Worm (Caenorhabditis elegans) whole organism, L1 larva: ENCODE data around the gene oac-3.

Experiments used
- ama-1 ChIP-seq: fragments of 150-350 bp; optimal IDR thresholded peaks from 2 replicates; lab custom pipeline; 2014
- ceh-63 ChIP-seq: fragments of 200-800 bp; sonication (Bioruptor generic); optimal IDR thresholded peaks from 2 replicates; lab custom pipeline; 2018; ENCODE audit warnings: mild to moderate bottlenecking, missing genetic modification characterization, missing compliant biosample characterization
- ceh-82 ChIP-seq, 3 experiments: fragments of 150-350 bp in 1 of 3; sonication (generic microtip) in 2 of 3; optimal IDR thresholded peaks; 2 replicates each; lab custom pipeline; 2014 to 2017; ENCODE audit warnings: missing biosample characterization in 3 of 3, missing genetic modification characterization in 3 of 3
- egl-27 ChIP-seq, 2 experiments: fragments of 150-350 bp in 1 of 2; sonication (generic microtip); optimal IDR thresholded peaks; 3 replicates each; lab custom pipeline; 2017 to 2018; ENCODE audit warnings: missing biosample characterization in 2 of 2, missing genetic modification characterization in 2 of 2, missing genetic modification reagents in 2 of 2
- hlh-4 ChIP-seq: sonication (generic microtip); optimal IDR thresholded peaks from 2 replicates; lab custom pipeline; 2016; ENCODE audit warnings: mild to moderate bottlenecking, missing genetic modification characterization, missing compliant biosample characterization
- lin-13 ChIP-seq: fragments of 150-350 bp; optimal IDR thresholded peaks from 2 replicates; lab custom pipeline; 2014; ENCODE audit warnings: missing biosample characterization, missing genetic modification reagents, missing genetic modification characterization
- nhr-28 ChIP-seq: fragments of 150-350 bp; optimal IDR thresholded peaks from 2 replicates; lab custom pipeline; 2014; ENCODE audit warnings: missing biosample characterization, missing genetic modification characterization
- nhr-76 ChIP-seq: sonication (generic microtip); optimal IDR thresholded peaks from 2 replicates; lab custom pipeline; 2017; ENCODE audit warnings: missing biosample characterization, missing genetic modification characterization
- pqm-1 ChIP-seq: sonication (generic microtip); optimal IDR thresholded peaks from 3 replicates; lab custom pipeline; 2017; ENCODE audit warnings: missing biosample characterization, missing genetic modification characterization
- snpc-4 ChIP-seq: fragments of 150-350 bp; optimal IDR thresholded peaks from 2 replicates; lab custom pipeline; 2014; ENCODE audit warnings: missing biosample characterization, missing genetic modification characterization
- unc-62 ChIP-seq: fragments of 150-350 bp; optimal IDR thresholded peaks from 2 replicates; lab custom pipeline; 2014; ENCODE audit warnings: missing biosample characterization, missing genetic modification reagents, missing genetic modification characterization
- vab-15 ChIP-seq: sonication (generic microtip); optimal IDR thresholded peaks from 2 replicates; lab custom pipeline; 2017; ENCODE audit warnings: missing genotype, mild to moderate bottlenecking, missing genetic modification characterization, missing compliant biosample characterization
- xbp-1 ChIP-seq: sonication (generic microtip); optimal IDR thresholded peaks from 2 replicates; lab custom pipeline; 2016; ENCODE audit warnings: missing genetic modification characterization, missing compliant biosample characterization

DNA sequence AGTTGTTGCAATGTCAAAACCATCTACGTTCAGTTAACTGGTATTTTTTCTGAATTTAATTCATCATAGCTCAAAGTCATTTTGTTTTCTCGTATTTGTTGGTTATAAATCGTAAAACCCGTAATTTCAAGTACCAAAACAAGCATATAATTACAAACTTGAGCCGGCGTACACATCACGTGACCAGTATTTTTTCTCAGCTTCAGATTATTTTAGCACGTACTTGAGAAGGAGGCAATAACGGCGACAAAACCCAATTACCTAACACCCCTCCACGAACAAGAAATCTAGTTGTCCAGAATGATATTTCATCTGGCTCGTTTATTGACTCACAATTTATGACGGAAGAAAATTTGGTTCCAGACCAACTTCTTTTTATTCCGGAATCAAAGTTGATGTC, 40.4 kb upstream of the oac-3 start, which contains the start of gene srx-135:
- TF ChIP-seq ama-1 (lab: Kevin White, UChicago) (no peak), nhr-28 (tag; lab: Kevin White, UChicago) (no peak), ceh-82 (tag; optimal IDR thresholded peaks at IDR 0.05; lab: Kevin White, UChicago) (no peak), unc-62 (GFP tag; lab: Kevin White, UChicago) (no peak), ceh-63 (GFP tag; lab: Kevin White, UChicago) (no peak), xbp-1 (tag; lab: Kevin White, UChicago) (no peak), vab-15 (tag; lab: Kevin White, UChicago) (no peak), hlh-4 (tag; lab: Kevin White, UChicago) (no peak), pqm-1 (tag; lab: Kevin White, UChicago) (no peak), egl-27 (tag; optimal IDR thresholded peaks at IDR 0.05; lab: Kevin White, UChicago) (no peak), snpc-4 (tag; lab: Kevin White, UChicago) (no peak), lin-13 (GFP tag; lab: Kevin White, UChicago) (no peak), nhr-76 (tag; lab: Kevin White, UChicago) (no peak)
